Worm (Caenorhabditis elegans) whole organism, L1 larva: Measurements from ENCODE around the gene swd-2.2.

Experiments
- F16B12.6 ChIP-seq: fragments of 150-350 bp; optimal IDR thresholded peaks from 2 replicates; lab custom pipeline; 2014; ENCODE audit warnings: missing biosample characterization, missing genetic modification characterization
- ceh-82 ChIP-seq, 3 experiments: fragments of 150-350 bp in 1 of 3; sonication (generic microtip) in 2 of 3; optimal IDR thresholded peaks; 2 replicates each; lab custom pipeline; 2014 to 2017; ENCODE audit warnings: missing biosample characterization in 3 of 3, missing genetic modification characterization in 3 of 3
- ceh-88 ChIP-seq: fragments of 200-800 bp; sonication (Bioruptor generic); IDR thresholded peaks from 2 replicates; pipeline ENCODE4 v1.3.6; 2022; ENCODE audit warnings: missing genetic modification characterization, missing compliant biosample characterization
- irx-1 ChIP-seq: sonication (generic microtip); optimal IDR thresholded peaks from 2 replicates; lab custom pipeline; 2016; ENCODE audit warnings: missing genetic modification characterization, missing compliant biosample characterization
- jun-1 ChIP-seq: fragments of 150-350 bp; optimal IDR thresholded peaks from 2 replicates; lab custom pipeline; 2014; ENCODE audit warnings: missing biosample characterization, missing genetic modification reagents, missing genetic modification characterization
- lin-35 ChIP-seq, 2 experiments: fragments of 150-350 bp; optimal IDR thresholded peaks; 2 replicates each; lab custom pipeline; 2014; ENCODE audit warnings: missing biosample characterization in 2 of 2, missing genetic modification characterization in 2 of 2, missing genetic modification reagents in 2 of 2
- mab-9 ChIP-seq: fragments of 200-800 bp; sonication (Bioruptor generic); IDR thresholded peaks from 2 replicates; pipeline ENCODE4 v1.3.6; 2022; ENCODE audit warnings: missing genetic modification reagents, missing genetic modification characterization, missing compliant biosample characterization
- nhr-11 ChIP-seq: fragments of 150-350 bp; optimal IDR thresholded peaks from 2 replicates; lab custom pipeline; 2014; ENCODE audit warnings: missing biosample characterization, missing genetic modification characterization
- nhr-12 ChIP-seq: sonication (generic microtip); optimal IDR thresholded peaks from 2 replicates; lab custom pipeline; 2017; ENCODE audit warnings: missing biosample characterization, missing genetic modification characterization
- nhr-237 ChIP-seq: fragments of 150-350 bp; optimal IDR thresholded peaks from 2 replicates; lab custom pipeline; 2014; ENCODE audit warnings: missing biosample characterization, missing genetic modification characterization
- skn-1 ChIP-seq: fragments of 150-350 bp; optimal IDR thresholded peaks from 2 replicates; lab custom pipeline; 2014; ENCODE audit warnings: missing biosample characterization, missing genetic modification characterization
- snpc-4 ChIP-seq: fragments of 150-350 bp; optimal IDR thresholded peaks from 2 replicates; lab custom pipeline; 2014; ENCODE audit warnings: missing biosample characterization, missing genetic modification characterization
- unc-62 ChIP-seq: fragments of 150-350 bp; optimal IDR thresholded peaks from 2 replicates; lab custom pipeline; 2014; ENCODE audit warnings: missing biosample characterization, missing genetic modification reagents, missing genetic modification characterization
- ztf-11 ChIP-seq, 2 experiments: sonication (generic microtip); optimal IDR thresholded peaks; 2 replicates each; lab custom pipeline; 2016 to 2017; ENCODE audit warnings: missing genetic modification characterization in 2 of 2, missing biosample characterization in 1 of 2, missing compliant biosample characterization in 1 of 2

ce11 chrIV:7753108-7753507, 21.1 kb upstream of the swd-2.2 start, which contains the start of gene col-14:
- no peak for TF ChIP-seq nhr-237 (tag; lab: Kevin White, UChicago)
- TF ChIP-seq ceh-82 (tag; optimal IDR thresholded peaks at IDR 0.05; lab: Kevin White, UChicago), result no peak
- no peak for TF ChIP-seq mab-9 (GFP tag; lab: Robert Waterston, UW)
- TF ChIP-seq nhr-11 (tag; lab: Kevin White, UChicago), result no peak
- TF ChIP-seq lin-35 (GFP tag; optimal IDR thresholded peaks at IDR 0.05; lab: Kevin White, UChicago), result no peak
- TF ChIP-seq ztf-11 (tag; optimal IDR thresholded peaks at IDR 0.05; lab: Kevin White, UChicago), result no peak
- TF ChIP-seq snpc-4 (tag; lab: Kevin White, UChicago), result no peak
- TF ChIP-seq jun-1 (tag; lab: Kevin White, UChicago), result no peak
- TF ChIP-seq F16B12.6, result no peak
- TF ChIP-seq unc-62 (GFP tag; lab: Kevin White, UChicago), result no peak
- TF ChIP-seq nhr-12 (tag; lab: Kevin White, UChicago), result no peak
- no peak for TF ChIP-seq skn-1 (tag; lab: Kevin White, UChicago)
- TF ChIP-seq ceh-88, result no peak
- no peak for TF ChIP-seq irx-1 (tag; lab: Kevin White, UChicago)
